Worm (Caenorhabditis elegans) whole organism, L2 larva: ENCODE results near the gene srj-49.

Experiments
- R02D3.7 ChIP-seq: fragments of 150-350 bp; optimal IDR thresholded peaks from 2 replicates; lab custom pipeline; 2014; ENCODE audit warnings: missing biosample characterization, missing genetic modification characterization
- lsy-2 ChIP-seq, 2 experiments: fragments of 150-350 bp in 1 of 2; sonication (generic microtip) in 1 of 2; optimal IDR thresholded peaks; 2 replicates each; lab custom pipeline; 2014 to 2017; ENCODE audit warnings: missing biosample characterization in 2 of 2, missing genetic modification characterization in 2 of 2
- nhr-12 ChIP-seq: fragments of 150-350 bp; optimal IDR thresholded peaks from 2 replicates; lab custom pipeline; 2014; ENCODE audit warnings: missing biosample characterization, missing genetic modification characterization
- skn-1 ChIP-seq: sonication (generic microtip); optimal IDR thresholded peaks from 2 replicates; lab custom pipeline; 2017; ENCODE audit warnings: missing biosample characterization, missing genetic modification characterization
- ztf-1 ChIP-seq: fragments of 200-800 bp; sonication (Bioruptor generic); conservative IDR thresholded peaks from 2 replicates; pipeline ENCODE4 v1.3.6; 2022; ENCODE audit warnings: missing genetic modification characterization, missing compliant biosample characterization
- ztf-4 ChIP-seq: fragments of 150-350 bp; optimal IDR thresholded peaks from 2 replicates; lab custom pipeline; 2014; ENCODE audit warnings: missing biosample characterization, missing genetic modification characterization

ce11 chrV:2891927-2892326, 43.8 kb upstream of the srj-49 start, which contains the start of gene F37B4.15:
- TF ChIP-seq ztf-4 (tag; lab: Kevin White, UChicago) (no peak), ztf-1 (GFP tag; lab: Robert Waterston, UW) (no peak), lsy-2 (tag; optimal IDR thresholded peaks at IDR 0.05; lab: Kevin White, UChicago) (no peak), skn-1 (tag; lab: Kevin White, UChicago) (no peak), R02D3.7 (no peak), nhr-12 (no peak)
